Worm (Caenorhabditis elegans): ENCODE measurements around the gene tyr-2.

DNA sequence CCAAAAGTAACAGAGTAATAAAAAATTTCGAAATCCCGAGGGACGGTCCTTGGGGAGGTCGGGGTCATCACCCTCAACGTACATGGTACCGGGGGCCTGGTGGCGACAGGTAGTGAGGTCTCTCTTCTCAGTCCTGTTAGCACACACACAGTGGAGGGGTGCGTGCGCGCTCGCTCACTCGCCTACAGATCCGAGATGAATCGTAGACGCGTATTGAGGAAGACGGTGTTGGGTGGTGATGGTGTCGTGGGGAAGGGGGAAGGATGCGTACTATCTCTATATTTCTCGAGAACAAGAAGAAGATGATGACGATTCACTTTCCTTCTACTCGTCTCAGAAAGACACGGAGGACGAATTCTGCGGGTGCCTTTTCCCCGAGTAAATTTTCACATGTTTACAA is 30.2 kb upstream of the tyr-2 start:
- TF ChIP-seq klf-2 (GFP tag; conservative IDR thresholded peaks at IDR 0.05) = no peak
- TF ChIP-seq ztf-23 (GFP tag; IDR thresholded peaks at IDR 0.05) = no peak
- 0 out of 2 replicates have a peak, but pooled peaks have one; percentile 47 for TF ChIP-seq flt-1 (GFP tag; IDR thresholded peaks at IDR 0.05)
- no peak; the same call in 1 of the 2 replicates for TF ChIP-seq tab-1 (GFP tag; IDR thresholded peaks at IDR 0.05)
- no peak for TF ChIP-seq med-1 (GFP tag; optimal IDR thresholded peaks at IDR 0.05; ENCODE audit: insufficient read depth)
- TF ChIP-seq ref-1 (GFP tag; conservative IDR thresholded peaks at IDR 0.05) = no peak
- no peak for TF ChIP-seq ztf-29 (GFP tag; IDR thresholded peaks at IDR 0.05)
- no peak for TF ChIP-seq cog-1 (tag; optimal IDR thresholded peaks at IDR 0.05)
- no peak for TF ChIP-seq T22C8.4 (GFP tag; IDR thresholded peaks at IDR 0.05)

Measured in whole organism, midembryonic.